Fruit fly (Drosophila melanogaster) whole organism, embryonic: ENCODE measurements around the gene CG4455.

Experiments
- Bgb ChIP-seq: fragments of 200-800 bp; sonication (Bioruptor generic); IDR thresholded peaks from 2 replicates; pipeline ENCODE4 v1.3.6; 2022; ENCODE audit warnings: missing biosample characterization, missing genetic modification characterization; ENCODE audit not compliant: partially characterized antibody
- CG1024 ChIP-seq: fragments of 200-800 bp; sonication (Bioruptor generic); IDR thresholded peaks from 2 replicates; pipeline ENCODE4 v1.3.6; 2022; ENCODE audit warnings: missing biosample characterization, missing genetic modification characterization
- CG10543 ChIP-seq: fragments of 200-800 bp; sonication (Bioruptor generic); optimal IDR thresholded peaks from 3 replicates; lab custom pipeline; 2017; ENCODE audit warnings: missing biosample characterization, mild to moderate bottlenecking, missing genetic modification characterization, moderate library complexity
- CG12391 ChIP-seq: fragments of 200-800 bp; sonication (Bioruptor generic); optimal IDR thresholded peaks from 3 replicates; lab custom pipeline; 2018; ENCODE audit warnings: missing biosample characterization, mild to moderate bottlenecking, missing genetic modification characterization, moderate library complexity
- CG13624 ChIP-seq: fragments of 200-800 bp; sonication (Bioruptor generic); optimal IDR thresholded peaks from 2 replicates; lab custom pipeline; 2016; ENCODE audit warnings: missing biosample characterization, missing genetic modification characterization
- CG14050 ChIP-seq: fragments of 200-800 bp; sonication (Bioruptor generic); IDR thresholded peaks from 3 replicates; pipeline ENCODE4 v1.3.6; 2022; ENCODE audit warnings: missing biosample characterization, missing genetic modification characterization
- CG14965 ChIP-seq: fragments of 200-800 bp; sonication (Bioruptor generic); optimal IDR thresholded peaks from 2 replicates; lab custom pipeline; 2016; ENCODE audit warnings: missing biosample characterization, missing genetic modification characterization, borderline replicate concordance
- CG16815 ChIP-seq: fragments of 200-800 bp; sonication (Bioruptor generic); optimal IDR thresholded peaks from 3 replicates; lab custom pipeline; 2017; ENCODE audit warnings: missing biosample characterization, mild to moderate bottlenecking, missing genetic modification characterization
- CG2202 ChIP-seq: fragments of 200-800 bp; sonication (Bioruptor generic); optimal IDR thresholded peaks from 2 replicates; lab custom pipeline; 2018; ENCODE audit warnings: missing biosample characterization, mild to moderate bottlenecking, missing genetic modification characterization
- CG3065 ChIP-seq: fragments of 200-800 bp; sonication (Bioruptor generic); optimal IDR thresholded peaks from 2 replicates; lab custom pipeline; 2016; ENCODE audit warnings: missing biosample characterization, missing genetic modification characterization
- CG3995 ChIP-seq: fragments of 200-800 bp; sonication (Bioruptor generic); optimal IDR thresholded peaks from 3 replicates; lab custom pipeline; 2016; ENCODE audit warnings: missing biosample characterization, missing genetic modification characterization
- CG4282 ChIP-seq: fragments of 200-800 bp; sonication (Bioruptor generic); optimal IDR thresholded peaks from 2 replicates; lab custom pipeline; 2016; ENCODE audit warnings: missing biosample characterization, missing genetic modification characterization
- Dip2 ChIP-seq: fragments of 200-800 bp; sonication (Bioruptor generic); IDR thresholded peaks from 2 replicates; pipeline ENCODE4 v1.3.6; 2022; ENCODE audit warnings: missing biosample characterization, missing genetic modification characterization
- ERR ChIP-seq: fragments of 200-800 bp; sonication (Bioruptor generic); optimal IDR thresholded peaks from 2 replicates; lab custom pipeline; 2016; ENCODE audit warnings: missing biosample characterization, missing genetic modification characterization
- Elba2 ChIP-seq: fragments of 200-800 bp; sonication (Bioruptor generic); optimal IDR thresholded peaks from 3 replicates; lab custom pipeline; 2016; ENCODE audit warnings: missing biosample characterization, missing genetic modification characterization
- Hey ChIP-seq: fragments of 200-800 bp; sonication (Bioruptor generic); optimal IDR thresholded peaks from 3 replicates; lab custom pipeline; 2018; ENCODE audit warnings: missing biosample characterization, mild to moderate bottlenecking, missing genetic modification characterization
- HmgD ChIP-seq: fragments of 200-800 bp; sonication (Bioruptor generic); optimal IDR thresholded peaks from 3 replicates; lab custom pipeline; 2016; ENCODE audit warnings: missing biosample characterization, missing genetic modification characterization
- HmgZ ChIP-seq: fragments of 200-800 bp; sonication (Bioruptor generic); optimal IDR thresholded peaks from 2 replicates; lab custom pipeline; 2018; ENCODE audit warnings: missing biosample characterization, mild to moderate bottlenecking, missing genetic modification characterization
- Hr39 ChIP-seq: fragments of >200 bp; optimal IDR thresholded peaks from 2 replicates; lab custom pipeline; 2017
- Hsf ChIP-seq: fragments of 200-800 bp; sonication (Bioruptor generic); optimal IDR thresholded peaks from 3 replicates; lab custom pipeline; 2016; ENCODE audit warnings: missing biosample characterization, missing genetic modification characterization
- Kr ChIP-seq: fragments of 200-800 bp; sonication (Bioruptor generic); optimal IDR thresholded peaks from 2 replicates; lab custom pipeline; 2017; ENCODE audit warnings: missing biosample characterization, mild to moderate bottlenecking, missing genetic modification characterization
- Ptx1 ChIP-seq: fragments of 200-800 bp; sonication (Bioruptor generic); IDR thresholded peaks from 2 replicates; pipeline ENCODE4 v1.3.6; 2022; ENCODE audit warnings: missing biosample characterization, missing genetic modification characterization
- Six4 ChIP-seq: fragments of 200-800 bp; sonication (Bioruptor generic); optimal IDR thresholded peaks from 2 replicates; lab custom pipeline; 2016; ENCODE audit warnings: missing biosample characterization, missing genetic modification characterization
- Ssrp ChIP-seq: fragments of 200-800 bp; sonication (Bioruptor generic); optimal IDR thresholded peaks from 2 replicates; lab custom pipeline; 2018; ENCODE audit warnings: missing biosample characterization, mild to moderate bottlenecking, missing genetic modification characterization, moderate library complexity
- aop ChIP-seq: fragments of 200-800 bp; sonication (Bioruptor generic); IDR thresholded peaks from 2 replicates; pipeline ENCODE4 v1.3.6; 2022; ENCODE audit warnings: missing biosample characterization, missing genetic modification characterization
- ap ChIP-seq: fragments of 200-800 bp; sonication (Bioruptor generic); IDR thresholded peaks from 2 replicates; pipeline ENCODE4 v1.3.6; 2022; ENCODE audit warnings: missing biosample characterization, missing genetic modification characterization
- az2 ChIP-seq: fragments of 200-800 bp; sonication (Bioruptor generic); optimal IDR thresholded peaks from 3 replicates; lab custom pipeline; 2016; ENCODE audit warnings: missing biosample characterization, missing genetic modification characterization
- bowl ChIP-seq: fragments of 200-800 bp; sonication (Bioruptor generic); IDR thresholded peaks from 2 replicates; pipeline ENCODE4 v1.3.6; 2022; ENCODE audit warnings: missing biosample characterization, missing genetic modification characterization
- cwo ChIP-seq: fragments of 200-800 bp; sonication (Bioruptor generic); optimal IDR thresholded peaks from 3 replicates; lab custom pipeline; 2017; ENCODE audit warnings: missing biosample characterization, missing genetic modification characterization, mild to moderate bottlenecking, moderate library complexity, missing genetic modification reagents
- ems ChIP-seq: fragments of 200-800 bp; sonication (Bioruptor generic); optimal IDR thresholded peaks from 3 replicates; lab custom pipeline; 2016; ENCODE audit warnings: missing biosample characterization, missing genetic modification characterization
- eve ChIP-seq, 2 experiments: fragments of >200 bp; optimal IDR thresholded peaks; 2 replicates each; lab custom pipeline; 2017; ENCODE audit warnings: missing biosample characterization in 2 of 2, missing genetic modification characterization in 2 of 2
- fd64A ChIP-seq: fragments of 200-800 bp; sonication (Bioruptor generic); optimal IDR thresholded peaks from 3 replicates; lab custom pipeline; 2018; ENCODE audit warnings: missing biosample characterization, mild to moderate bottlenecking, missing genetic modification characterization
- h ChIP-seq: fragments of >200 bp; optimal IDR thresholded peaks from 2 replicates; lab custom pipeline; 2017
- hb ChIP-seq: fragments of 200-800 bp; sonication (Bioruptor generic); IDR thresholded peaks from 3 replicates; pipeline ENCODE4 v1.3.6; 2022; ENCODE audit warnings: missing biosample characterization, missing genetic modification characterization; ENCODE audit not compliant: partially characterized antibody
- ind ChIP-seq: fragments of 200-800 bp; sonication (Bioruptor generic); optimal IDR thresholded peaks from 3 replicates; lab custom pipeline; 2016; ENCODE audit warnings: missing biosample characterization, missing genetic modification characterization
- jigr1 ChIP-seq: fragments of 200-800 bp; sonication (Bioruptor generic); IDR thresholded peaks from 3 replicates; pipeline ENCODE4 v1.3.6; 2022; ENCODE audit warnings: missing biosample characterization, missing genetic modification characterization
- kah ChIP-seq: fragments of 200-800 bp; sonication (Bioruptor generic); optimal IDR thresholded peaks from 2 replicates; lab custom pipeline; 2018; ENCODE audit warnings: missing biosample characterization, mild to moderate bottlenecking, missing genetic modification characterization
- knrl ChIP-seq: fragments of 200-800 bp; sonication (Bioruptor generic); IDR thresholded peaks from 3 replicates; pipeline ENCODE4 v1.3.6; 2022; ENCODE audit warnings: missing biosample characterization, missing genetic modification characterization; ENCODE audit not compliant: partially characterized antibody
- mam ChIP-seq: fragments of 200-800 bp; sonication (Bioruptor generic); optimal IDR thresholded peaks from 3 replicates; lab custom pipeline; 2016; ENCODE audit warnings: missing biosample characterization, missing genetic modification characterization
- nom ChIP-seq: fragments of 200-800 bp; sonication (Bioruptor generic); optimal IDR thresholded peaks from 2 replicates; lab custom pipeline; 2017; ENCODE audit warnings: missing biosample characterization, missing genetic modification characterization, mild to moderate bottlenecking, moderate library complexity, missing genetic modification reagents
- otp ChIP-seq: fragments of 200-800 bp; sonication (Bioruptor generic); IDR thresholded peaks from 3 replicates; pipeline ENCODE4, ENCODE4 v1.3.6; 2022; ENCODE audit warnings: missing biosample characterization, missing genetic modification characterization
- pan ChIP-seq, 4 experiments: fragments of >200 bp in 3 of 4; fragments of 200-800 bp in 1 of 4; sonication (Bioruptor generic) in 1 of 4; optimal IDR thresholded peaks in 3 of 4; IDR thresholded peaks in 1 of 4; 2 replicates each; pipeline versions ENCODE4 v1.3.6 to Lab custom; 2017 to 2022; ENCODE audit warnings: missing biosample characterization in 2 of 4, missing genetic modification characterization in 2 of 4, mixed read lengths in 1 of 4
- pita ChIP-seq: fragments of 200-800 bp; sonication (Bioruptor generic); optimal IDR thresholded peaks from 2 replicates; lab custom pipeline; 2017; ENCODE audit warnings: missing biosample characterization, mild to moderate bottlenecking, missing genetic modification characterization
- pros ChIP-seq: fragments of 200-800 bp; sonication (Bioruptor generic); optimal IDR thresholded peaks from 3 replicates; lab custom pipeline; 2019; ENCODE audit warnings: missing biosample characterization, mild to moderate bottlenecking, missing genetic modification characterization, moderate library complexity
- salm ChIP-seq: fragments of 200-800 bp; sonication (Bioruptor generic); optimal IDR thresholded peaks from 2 replicates; lab custom pipeline; 2018; ENCODE audit warnings: missing biosample characterization, mild to moderate bottlenecking, missing genetic modification characterization
- scrt ChIP-seq: fragments of 200-800 bp; sonication (Bioruptor generic); optimal IDR thresholded peaks from 2 replicates; lab custom pipeline; 2018; ENCODE audit warnings: missing biosample characterization, mild to moderate bottlenecking, missing genetic modification characterization, moderate library complexity
- sr ChIP-seq: fragments of 200-800 bp; sonication (Bioruptor generic); IDR thresholded peaks from 3 replicates; pipeline ENCODE4 v1.3.6; 2022; ENCODE audit warnings: missing biosample characterization, missing genetic modification characterization
- tap ChIP-seq: fragments of 200-800 bp; optimal IDR thresholded peaks from 3 replicates; lab custom pipeline; 2019; ENCODE audit warnings: missing biosample characterization, mild to moderate bottlenecking, missing genetic modification characterization, moderate library complexity
- tna ChIP-seq: fragments of 200-800 bp; sonication (Bioruptor generic); IDR thresholded peaks from 2 replicates; pipeline ENCODE4 v1.3.6; 2022; ENCODE audit warnings: missing biosample characterization, missing genetic modification characterization; ENCODE audit not compliant: partially characterized antibody
- tx ChIP-seq: fragments of 200-800 bp; sonication (Bioruptor generic); optimal IDR thresholded peaks from 2 replicates; lab custom pipeline; 2016; ENCODE audit warnings: missing biosample characterization, missing genetic modification characterization
- unc-4 ChIP-seq: fragments of 200-800 bp; sonication (Bioruptor generic); IDR thresholded peaks from 2 replicates; pipeline ENCODE4 v1.3.6; 2022; ENCODE audit warnings: missing biosample characterization, missing genetic modification characterization; ENCODE audit not compliant: partially characterized antibody
- vnd ChIP-seq: fragments of 200-800 bp; sonication (Bioruptor generic); IDR thresholded peaks from 3 replicates; pipeline ENCODE4 v1.3.6; 2022; ENCODE audit warnings: missing biosample characterization, missing genetic modification characterization; ENCODE audit not compliant: partially characterized antibody

Gene CG4455

DNA sequence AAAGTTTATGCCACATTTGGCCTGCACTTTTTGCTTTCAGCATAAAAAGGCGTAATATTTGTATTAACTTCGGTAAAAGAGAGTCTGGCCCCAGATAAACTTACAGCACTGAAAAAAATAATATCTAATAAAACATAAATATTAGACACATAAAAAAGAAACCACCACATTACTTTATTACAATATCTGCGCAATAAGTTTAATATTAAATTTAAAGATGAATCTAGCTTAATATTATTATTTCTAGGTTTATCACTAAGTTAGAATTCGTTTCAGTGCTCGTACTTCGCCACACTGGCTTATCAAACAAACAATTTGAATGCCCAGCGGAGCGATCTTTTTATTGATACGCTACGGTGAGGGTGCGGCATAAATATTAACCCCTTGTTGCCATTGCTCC, 5.1 kb downstream of the CG4455 start (continued):
- TF ChIP-seq salm (tag; lab: Kevin White, UChicago) (no peak), Dip2 (no peak), Six4 (no peak), ind (GFP tag; lab: Kevin White, UChicago) (no peak), CG13624 (no peak), unc-4 (GFP tag; lab: Robert Waterston, UW) (no peak), Hey (tag; lab: Kevin White, UChicago) (no peak), HmgD (no peak), fd64A (GFP tag; lab: Kevin White, UChicago) (no peak), CG3995 (GFP tag; lab: Kevin White, UChicago) (no peak), Kr (no peak), otp (GFP tag; lab: Robert Waterston, UW) (no peak), kah (no peak), az2 (GFP tag; lab: Kevin White, UChicago) (peak; percentile 9), CG12391 (peak; percentile 59), sr (GFP tag; lab: Robert Waterston, UW) (no peak), CG14965 (GFP tag; lab: Kevin White, UChicago) (no peak), CG2202 (no peak), cwo (GFP tag; lab: Kevin White, UChicago) (no peak), tap (tag; lab: Kevin White, UChicago) (peak; percentile 9), mam (no peak), scrt (GFP tag; lab: Kevin White, UChicago) (no peak), tna (no peak), Ptx1 (GFP tag; lab: Robert Waterston, UW) (0 out of 2 replicates have a peak, but pooled peaks have one; percentile 46), tx (no peak), pan (optimal IDR thresholded peaks at IDR 0.05; lab: Kevin White, UChicago) (no peak), pan (GFP tag; optimal IDR thresholded peaks at IDR 0.05 in 1 of 2, IDR thresholded peaks at IDR 0.05 in 1 of 2) (peak in 1 of 2 experiments; percentile 31), Ssrp (peak; percentile 1), Elba2 (GFP tag; lab: Kevin White, UChicago) (no peak), eve (GFP tag; optimal IDR thresholded peaks at IDR 0.05; lab: Kevin White, UChicago) (no peak), ERR (GFP tag; lab: Kevin White, UChicago) (no peak), pita (no peak), Hr39 (lab: Kevin White, UChicago) (no peak), h (lab: Kevin White, UChicago) (no peak), HmgZ (tag; lab: Kevin White, UChicago) (no peak), CG10543 (GFP tag; lab: Kevin White, UChicago) (no peak), knrl (GFP tag; lab: Robert Waterston, UW) (no peak), jigr1 (GFP tag; lab: Robert Waterston, UW) (no peak), aop (GFP tag; lab: Robert Waterston, UW) (no peak), Hsf (GFP tag; lab: Kevin White, UChicago) (no peak), hb (GFP tag; lab: Robert Waterston, UW) (no peak), ems (no peak), CG16815 (GFP tag; lab: Kevin White, UChicago) (no peak), CG4282 (GFP tag; lab: Kevin White, UChicago) (no peak), CG14050 (GFP tag; lab: Robert Waterston, UW) (no peak), nom (GFP tag; lab: Kevin White, UChicago) (no peak), ap (GFP tag; lab: Robert Waterston, UW) (no peak), CG1024 (GFP tag; lab: Robert Waterston, UW) (no peak), Bgb (no peak), vnd (GFP tag; lab: Robert Waterston, UW) (no peak), pros (GFP tag; lab: Kevin White, UChicago) (no peak), CG3065 (GFP tag; lab: Kevin White, UChicago) (no peak), bowl (no peak)
